Fruit fly (Drosophila melanogaster) whole organism, embryonic: ENCODE results near the gene CG15877.

Source experiments
- Awh ChIP-seq: fragments of 200-800 bp; sonication (Bioruptor generic); IDR thresholded peaks from 2 replicates; pipeline ENCODE4, ENCODE4 v1.3.6; 2022; ENCODE audit warnings: missing biosample characterization, missing genetic modification characterization
- Bteb2 ChIP-seq: fragments of 200-800 bp; sonication (Bioruptor generic); optimal IDR thresholded peaks from 2 replicates; lab custom pipeline; 2016; ENCODE audit warnings: missing biosample characterization, missing genetic modification characterization
- CG10147 ChIP-seq: fragments of 200-800 bp; sonication (Bioruptor generic); optimal IDR thresholded peaks from 2 replicates; lab custom pipeline; 2019; ENCODE audit warnings: missing biosample characterization, mild to moderate bottlenecking, missing genetic modification characterization, moderate library complexity
- CG10209 ChIP-seq: fragments of 200-800 bp; sonication (Bioruptor generic); optimal IDR thresholded peaks from 3 replicates; lab custom pipeline; 2017; ENCODE audit warnings: missing biosample characterization, mild to moderate bottlenecking, missing genetic modification characterization, missing genetic modification reagents
- CG12219 ChIP-seq: fragments of 200-800 bp; sonication (Bioruptor generic); optimal IDR thresholded peaks from 3 replicates; lab custom pipeline; 2018; ENCODE audit warnings: missing biosample characterization, mild to moderate bottlenecking, missing genetic modification characterization
- CG12942 ChIP-seq: fragments of 200-800 bp; sonication (Bioruptor generic); optimal IDR thresholded peaks from 3 replicates; lab custom pipeline; 2016; ENCODE audit warnings: missing biosample characterization, missing genetic modification characterization
- CG13123 ChIP-seq: fragments of 200-800 bp; sonication (Bioruptor generic); optimal IDR thresholded peaks from 2 replicates; lab custom pipeline; 2016; ENCODE audit warnings: missing biosample characterization, missing genetic modification characterization
- CG14710 ChIP-seq: fragments of 200-800 bp; sonication (Bioruptor generic); optimal IDR thresholded peaks from 3 replicates; lab custom pipeline; 2019; ENCODE audit warnings: missing biosample characterization, mild to moderate bottlenecking, missing genetic modification characterization, moderate library complexity
- CG17186 ChIP-seq: fragments of 200-800 bp; sonication (Bioruptor generic); optimal IDR thresholded peaks from 3 replicates; lab custom pipeline; 2017; ENCODE audit warnings: missing biosample characterization, missing genetic modification reagents, missing genetic modification characterization
- CG17802 ChIP-seq: fragments of 200-800 bp; sonication (Bioruptor generic); optimal IDR thresholded peaks from 2 replicates; lab custom pipeline; 2018; ENCODE audit warnings: missing biosample characterization, mild to moderate bottlenecking, missing genetic modification characterization, moderate library complexity
- CG2712 ChIP-seq: fragments of 200-800 bp; optimal IDR thresholded peaks from 3 replicates; lab custom pipeline; 2019; ENCODE audit warnings: missing biosample characterization, mild to moderate bottlenecking, missing genetic modification characterization, moderate library complexity
- CG3847 ChIP-seq: fragments of 200-800 bp; sonication (Bioruptor generic); IDR thresholded peaks from 2 replicates; pipeline ENCODE4 v1.3.6; 2022; ENCODE audit warnings: missing biosample characterization, missing genetic modification characterization
- CG6254 ChIP-seq: fragments of 200-800 bp; sonication (Bioruptor generic); optimal IDR thresholded peaks from 3 replicates; lab custom pipeline; 2017; ENCODE audit warnings: mild to moderate bottlenecking, missing biosample characterization, missing genetic modification reagents, missing genetic modification characterization
- CG8388 ChIP-seq: fragments of 200-800 bp; sonication (Bioruptor generic); optimal IDR thresholded peaks from 2 replicates; lab custom pipeline; 2019; ENCODE audit warnings: missing biosample characterization, mild to moderate bottlenecking, missing genetic modification characterization, moderate library complexity
- CG8765 ChIP-seq: fragments of 200-800 bp; sonication (Bioruptor generic); IDR thresholded peaks from 2 replicates; pipeline ENCODE4 v1.3.6; 2022; ENCODE audit warnings: missing biosample characterization, missing genetic modification characterization
- Doc3 ChIP-seq: fragments of 200-800 bp; sonication (Bioruptor generic); IDR thresholded peaks from 3 replicates; pipeline ENCODE4 v1.3.6; 2022; ENCODE audit warnings: missing biosample characterization, missing genetic modification characterization; ENCODE audit not compliant: partially characterized antibody
- Dp ChIP-seq: fragments of 200-800 bp; sonication (Bioruptor generic); optimal IDR thresholded peaks from 2 replicates; lab custom pipeline; 2018; ENCODE audit warnings: missing biosample characterization, mild to moderate bottlenecking, missing genetic modification characterization, moderate library complexity
- Gug ChIP-seq: fragments of 200-800 bp; sonication (Bioruptor generic); IDR thresholded peaks from 4 replicates; pipeline ENCODE4 v1.3.6; 2022; ENCODE audit warnings: missing biosample characterization, missing genetic modification characterization
- MBD-R2 ChIP-seq: fragments of 200-800 bp; sonication (Bioruptor generic); IDR thresholded peaks from 2 replicates; pipeline ENCODE4 v1.3.6; 2022; ENCODE audit warnings: missing biosample characterization, missing genetic modification characterization
- Max ChIP-seq: fragments of 200-800 bp; sonication (Bioruptor generic); optimal IDR thresholded peaks from 2 replicates; lab custom pipeline; 2016; ENCODE audit warnings: missing biosample characterization, mild to moderate bottlenecking, missing genetic modification characterization
- PHDP ChIP-seq: fragments of 200-800 bp; sonication (Bioruptor generic); optimal IDR thresholded peaks from 3 replicates; lab custom pipeline; 2018; ENCODE audit warnings: missing biosample characterization, mild to moderate bottlenecking, missing genetic modification characterization, moderate library complexity
- Sry-δ ChIP-seq: fragments of 200-800 bp; sonication (Bioruptor generic); optimal IDR thresholded peaks from 2 replicates; lab custom pipeline; 2016; ENCODE audit warnings: missing biosample characterization, missing genetic modification characterization
- Stat92E ChIP-seq, 3 experiments: fragments of >200 bp in 2 of 3; fragments of 200-800 bp in 1 of 3; sonication (Bioruptor generic) in 1 of 3; optimal IDR thresholded peaks; 2 replicates each; lab custom pipeline; 2017 to 2019; ENCODE audit warnings: missing biosample characterization in 3 of 3, missing genetic modification characterization in 3 of 3, mild to moderate bottlenecking in 1 of 3, moderate library complexity in 1 of 3
- Xbp1 ChIP-seq: fragments of 200-800 bp; sonication (Bioruptor generic); optimal IDR thresholded peaks from 3 replicates; lab custom pipeline; 2016; ENCODE audit warnings: missing biosample characterization, mild to moderate bottlenecking, missing genetic modification characterization
- amos ChIP-seq: fragments of 200-800 bp; sonication (Bioruptor generic); IDR thresholded peaks from 2 replicates; pipeline ENCODE4 v1.3.6; 2022; ENCODE audit warnings: missing biosample characterization, missing genetic modification characterization; ENCODE audit not compliant: partially characterized antibody
- bab2 ChIP-seq: fragments of 200-800 bp; sonication (Bioruptor generic); optimal IDR thresholded peaks from 2 replicates; lab custom pipeline; 2016; ENCODE audit warnings: missing biosample characterization, missing genetic modification characterization
- cad ChIP-seq: fragments of >200 bp; optimal IDR thresholded peaks from 2 replicates; lab custom pipeline; 2017; ENCODE audit warnings: missing biosample characterization, missing genetic modification characterization
- da ChIP-seq: fragments of 200-800 bp; sonication (Bioruptor generic); optimal IDR thresholded peaks from 2 replicates; lab custom pipeline; 2016; ENCODE audit warnings: missing biosample characterization, missing genetic modification characterization
- dmrt11E ChIP-seq: fragments of 200-800 bp; sonication (Bioruptor generic); optimal IDR thresholded peaks from 3 replicates; lab custom pipeline; 2018; ENCODE audit warnings: missing biosample characterization, mild to moderate bottlenecking, missing genetic modification characterization, moderate library complexity
- dysf ChIP-seq: fragments of 200-800 bp; sonication (Bioruptor generic); IDR thresholded peaks from 3 replicates; pipeline ENCODE4 v1.3.6; 2022; ENCODE audit warnings: missing biosample characterization, missing genetic modification characterization
- exex ChIP-seq: fragments of 200-800 bp; sonication (Bioruptor generic); optimal IDR thresholded peaks from 4 replicates; lab custom pipeline; 2018; ENCODE audit warnings: missing biosample characterization, mild to moderate bottlenecking, missing genetic modification characterization, moderate library complexity
- insv ChIP-seq, 2 experiments: fragments of 200-800 bp; sonication (Bioruptor generic); optimal IDR thresholded peaks; 3 replicates each; lab custom pipeline; 2016 to 2018; ENCODE audit warnings: missing biosample characterization in 2 of 2, missing genetic modification characterization in 2 of 2
- inv ChIP-seq: fragments of 200-800 bp; sonication (Bioruptor generic); IDR thresholded peaks from 2 replicates; pipeline ENCODE4 v1.3.6; 2022; ENCODE audit warnings: missing biosample characterization, missing genetic modification characterization; ENCODE audit not compliant: partially characterized antibody
- lov ChIP-seq, 2 experiments: fragments of 200-800 bp in 1 of 2; fragments of >200 bp in 1 of 2; sonication (Bioruptor generic) in 1 of 2; IDR thresholded peaks in 1 of 2; optimal IDR thresholded peaks in 1 of 2; 2 replicates in 1 of 2; 3 replicates in 1 of 2; pipeline versions ENCODE4 v1.3.6 to Lab custom; 2017 to 2022; ENCODE audit warnings: missing biosample characterization in 1 of 2, missing genetic modification characterization in 1 of 2
- nom ChIP-seq: fragments of 200-800 bp; sonication (Bioruptor generic); optimal IDR thresholded peaks from 2 replicates; lab custom pipeline; 2017; ENCODE audit warnings: missing biosample characterization, missing genetic modification characterization, mild to moderate bottlenecking, moderate library complexity, missing genetic modification reagents
- pfk ChIP-seq: fragments of 200-800 bp; sonication (Bioruptor generic); optimal IDR thresholded peaks from 2 replicates; lab custom pipeline; 2018; ENCODE audit warnings: missing biosample characterization, mild to moderate bottlenecking, missing genetic modification characterization, moderate library complexity
- salm ChIP-seq: fragments of 200-800 bp; sonication (Bioruptor generic); optimal IDR thresholded peaks from 2 replicates; lab custom pipeline; 2018; ENCODE audit warnings: missing biosample characterization, mild to moderate bottlenecking, missing genetic modification characterization
- sc ChIP-seq, 3 experiments: fragments of >200 bp in 2 of 3; fragments of 200-800 bp in 1 of 3; sonication (Bioruptor generic) in 1 of 3; optimal IDR thresholded peaks; 2 replicates in 2 of 3; 3 replicates in 1 of 3; lab custom pipeline; 2017; ENCODE audit warnings: mild to moderate bottlenecking in 1 of 3, missing biosample characterization in 1 of 3, missing genetic modification characterization in 1 of 3, missing genetic modification reagents in 1 of 3
- sob ChIP-seq: fragments of 200-800 bp; sonication (Bioruptor generic); IDR thresholded peaks from 2 replicates; pipeline ENCODE4 v1.3.6; 2022; ENCODE audit warnings: missing biosample characterization, missing genetic modification characterization
- tap ChIP-seq: fragments of 200-800 bp; optimal IDR thresholded peaks from 3 replicates; lab custom pipeline; 2019; ENCODE audit warnings: missing biosample characterization, mild to moderate bottlenecking, missing genetic modification characterization, moderate library complexity
- ttk ChIP-seq: fragments of 200-800 bp; sonication (Bioruptor generic); IDR thresholded peaks from 2 replicates; pipeline ENCODE4 v2.1.2; 2022; ENCODE audit warnings: missing biosample characterization, missing genetic modification characterization

CG15877 gene

DNA sequence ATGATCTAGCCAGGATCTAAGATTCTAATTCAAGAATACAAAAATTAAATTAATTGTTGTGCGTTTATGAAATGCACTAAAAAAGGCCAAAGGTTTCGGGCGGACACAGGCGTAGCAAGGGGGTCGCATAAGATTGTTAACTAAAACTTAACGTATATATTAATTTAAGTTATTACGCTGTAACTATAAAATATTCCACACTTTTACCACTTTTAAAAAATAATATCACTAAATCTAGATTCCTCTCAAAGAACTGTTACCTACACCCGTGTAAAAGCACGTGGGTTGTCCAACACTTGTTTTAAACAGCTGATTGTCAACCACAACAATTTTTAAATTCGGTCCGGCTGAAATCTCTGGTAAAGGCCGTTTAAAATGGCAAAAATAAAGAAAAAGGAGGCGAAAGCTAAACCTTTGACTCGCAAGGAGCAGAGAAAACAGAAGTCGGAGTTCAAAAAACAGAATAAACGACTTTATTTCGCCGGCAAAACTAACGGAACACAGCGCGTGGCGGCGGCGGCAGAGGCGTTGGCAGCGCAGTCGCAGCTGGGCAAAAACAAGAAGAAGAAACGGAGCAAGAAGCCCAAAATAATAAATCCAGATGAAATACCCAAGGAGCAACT is 3.8 kb downstream of the CG15877 start, which contains the start of the genes mRpL23 and CG9004 (continued):
- TF ChIP-seq PHDP (peak; percentile 99), inv (GFP tag; lab: Robert Waterston, UW) (no peak), nom (GFP tag; lab: Kevin White, UChicago) (peak; percentile 94), Dp (GFP tag; lab: Kevin White, UChicago) (peak; percentile 51), CG6254 (GFP tag; lab: Kevin White, UChicago) (peak; percentile 96), salm (tag; lab: Kevin White, UChicago) (peak; percentile 98), Stat92E (GFP tag; optimal IDR thresholded peaks at IDR 0.05; lab: Kevin White, UChicago) (peak in 1 of 3 experiments; percentile 89), Doc3 (GFP tag; lab: Robert Waterston, UW) (no peak), Bteb2 (GFP tag; lab: Kevin White, UChicago) (peak; percentile 99), sob (peak; percentile 100), Awh (GFP tag; lab: Robert Waterston, UW) (peak; percentile 100), lov (optimal IDR thresholded peaks at IDR 0.05; lab: Kevin White, UChicago) (no peak), lov (GFP tag; IDR thresholded peaks at IDR 0.05; lab: Robert Waterston, UW) (peak; percentile 99), CG10209 (GFP tag; lab: Kevin White, UChicago) (peak; percentile 99), CG12942 (peak; percentile 99), CG8388 (GFP tag; lab: Kevin White, UChicago) (peak; percentile 98), sc (optimal IDR thresholded peaks at IDR 0.05; lab: Kevin White, UChicago) (no peak), sc (GFP tag; optimal IDR thresholded peaks at IDR 0.05; lab: Kevin White, UChicago) (peak; percentile 98), CG2712 (tag; lab: Kevin White, UChicago) (peak; percentile 99), CG14710 (tag; lab: Kevin White, UChicago) (peak; percentile 99), cad (GFP tag; lab: Kevin White, UChicago) (no peak), insv (GFP tag; optimal IDR thresholded peaks at IDR 0.05; lab: Kevin White, UChicago) (peak; percentile 54 to 76), tap (tag; lab: Kevin White, UChicago) (peak; percentile 98), Sry-δ (GFP tag; lab: Kevin White, UChicago) (peak; percentile 78), CG17186 (peak; percentile 96), Xbp1 (GFP tag; lab: Kevin White, UChicago) (peak; percentile 100), pfk (peak; percentile 72), CG3847 (GFP tag; lab: Robert Waterston, UW) (peak; percentile 100), MBD-R2 (GFP tag; lab: Robert Waterston, UW) (peak; percentile 100), CG13123 (peak; percentile 98), CG17802 (tag; lab: Kevin White, UChicago) (peak; percentile 92), ttk (GFP tag; lab: Robert Waterston, UW) (peak; percentile 100), amos (GFP tag; lab: Robert Waterston, UW) (no peak), Max (GFP tag; lab: Kevin White, UChicago) (peak; percentile 100), dmrt11E (tag; lab: Kevin White, UChicago) (peak; percentile 99), CG8765 (GFP tag; lab: Robert Waterston, UW) (peak; percentile 99), exex (tag; lab: Kevin White, UChicago) (peak; percentile 92), Gug (GFP tag; lab: Robert Waterston, UW) (peak; percentile 99), CG12219 (GFP tag; lab: Kevin White, UChicago) (peak; percentile 98), CG10147 (GFP tag; lab: Kevin White, UChicago) (peak; percentile 98), da (peak; percentile 96), bab2 (GFP tag; lab: Kevin White, UChicago) (peak; percentile 99), dysf (GFP tag; lab: Robert Waterston, UW) (peak; percentile 100)
